Worm (Caenorhabditis elegans) whole organism, L3 larva: ENCODE results near the gene nspf-1.

Experiments used
- ama-1 ChIP-seq: fragments of 150-350 bp; optimal IDR thresholded peaks from 2 replicates; lab custom pipeline; 2018
- egl-27 ChIP-seq: sonication (generic microtip); optimal IDR thresholded peaks from 4 replicates; lab custom pipeline; 2017; ENCODE audit warnings: missing biosample characterization, missing genetic modification reagents, missing genetic modification characterization
- fkh-2 ChIP-seq: fragments of 150-350 bp; optimal IDR thresholded peaks from 2 replicates; lab custom pipeline; 2014; ENCODE audit warnings: missing biosample characterization, missing genetic modification reagents, missing genetic modification characterization
- nhr-12 ChIP-seq: fragments of 150-350 bp; optimal IDR thresholded peaks from 2 replicates; lab custom pipeline; 2014; ENCODE audit warnings: missing biosample characterization, missing genetic modification characterization
- nhr-76 ChIP-seq: fragments of 150-350 bp; sonication (generic microtip); optimal IDR thresholded peaks from 5 replicates; lab custom pipeline; 2014; ENCODE audit warnings: missing biosample characterization, missing genetic modification characterization
- snpc-4 ChIP-seq: fragments of 150-350 bp; optimal IDR thresholded peaks from 2 replicates; lab custom pipeline; 2014; ENCODE audit warnings: missing biosample characterization, missing genetic modification characterization
- tbx-2 ChIP-seq: sonication (generic microtip); optimal IDR thresholded peaks from 2 replicates; lab custom pipeline; 2016; ENCODE audit warnings: mild to moderate bottlenecking, missing genetic modification characterization, missing compliant biosample characterization
- zag-1 ChIP-seq: fragments of 150-350 bp; optimal IDR thresholded peaks from 2 replicates; lab custom pipeline; 2014; ENCODE audit warnings: missing biosample characterization, missing genetic modification characterization

ce11 chrII:2686985-2687675 is at the start of gene nspf-1, which contains the start of gene sup-9:
- TF ChIP-seq ama-1 (lab: Kevin White, UChicago) (no peak), snpc-4 (tag; lab: Kevin White, UChicago) (no peak), fkh-2 (no peak), nhr-12 (tag; lab: Kevin White, UChicago) (no peak), tbx-2 (tag; lab: Kevin White, UChicago) (no peak), nhr-76 (tag; lab: Kevin White, UChicago) (no peak), zag-1 (tag; lab: Kevin White, UChicago) (no peak), egl-27 (tag; lab: Kevin White, UChicago) (no peak)
